Worm (Caenorhabditis elegans) whole organism, L2 larva: ENCODE results near the gene T24E12.13.

Experiments used
- aly-2 ChIP-seq: fragments of 150-350 bp; optimal IDR thresholded peaks from 2 replicates; lab custom pipeline; 2014; ENCODE audit warnings: missing biosample characterization, missing genetic modification characterization
- crh-2 ChIP-seq: sonication (generic microtip); optimal IDR thresholded peaks from 2 replicates; lab custom pipeline; 2017; ENCODE audit warnings: missing biosample characterization, missing genetic modification characterization
- lin-39 ChIP-seq: fragments of 150-350 bp; optimal IDR thresholded peaks from 2 replicates; lab custom pipeline; 2014; ENCODE audit warnings: missing biosample characterization, missing genetic modification reagents, missing genetic modification characterization
- skn-1 ChIP-seq: sonication (generic microtip); optimal IDR thresholded peaks from 2 replicates; lab custom pipeline; 2017; ENCODE audit warnings: missing biosample characterization, missing genetic modification characterization
- sma-9 ChIP-seq, 2 experiments: fragments of 150-350 bp in 1 of 2; sonication (generic microtip) in 1 of 2; optimal IDR thresholded peaks; 2 replicates each; lab custom pipeline; 2014 to 2016; ENCODE audit warnings: missing genetic modification characterization in 2 of 2, mild to moderate bottlenecking in 1 of 2, missing biosample characterization in 1 of 2, missing compliant biosample characterization in 1 of 2, missing genetic modification reagents in 1 of 2, moderate library complexity in 1 of 2
- snpc-4 ChIP-seq: fragments of 150-350 bp; optimal IDR thresholded peaks from 2 replicates; lab custom pipeline; 2014; ENCODE audit warnings: missing biosample characterization, missing genetic modification characterization
- unc-39 ChIP-seq: fragments of 150-350 bp; optimal IDR thresholded peaks from 2 replicates; lab custom pipeline; 2014; ENCODE audit warnings: missing biosample characterization, missing genetic modification characterization
- ztf-1 ChIP-seq: fragments of 200-800 bp; sonication (Bioruptor generic); conservative IDR thresholded peaks from 2 replicates; pipeline ENCODE4 v1.3.6; 2022; ENCODE audit warnings: missing genetic modification characterization, missing compliant biosample characterization

The T24E12.13 gene

ce11 chrII:3835915-3836314 is 48.7 kb downstream of the T24E12.13 start, which contains the start of gene oac-4:
oac-4 (minus strand) TSS chrII:3836015.
- no peak for TF ChIP-seq crh-2
- no peak for TF ChIP-seq ztf-1
- no peak for TF ChIP-seq unc-39
- no peak for TF ChIP-seq lin-39 (tag; lab: Kevin White, UChicago)
- no peak for TF ChIP-seq aly-2 (tag; lab: Kevin White, UChicago)
- TF ChIP-seq skn-1, result no peak
- TF ChIP-seq snpc-4 (tag; lab: Kevin White, UChicago), result no peak
- TF ChIP-seq sma-9 (GFP tag; optimal IDR thresholded peaks at IDR 0.05; lab: Kevin White, UChicago), result no peak
- TF ChIP-seq sma-9 (tag; optimal IDR thresholded peaks at IDR 0.05; lab: Kevin White, UChicago), result no peak
